Worm (Caenorhabditis elegans) whole organism, L4 larva: ENCODE results near the gene R04E5.8.

Source experiments
- ama-1 ChIP-seq: fragments of 150-350 bp; optimal IDR thresholded peaks from 2 replicates; lab custom pipeline; 2014; ENCODE audit warnings: inconsistent platforms, mixed read lengths
- dmd-6 ChIP-seq: fragments of 200-800 bp; sonication (Bioruptor generic); IDR thresholded peaks from 2 replicates; pipeline ENCODE4 v1.3.6; 2022; ENCODE audit warnings: missing genetic modification reagents, missing genetic modification characterization, missing compliant biosample characterization
- jun-1 ChIP-seq: fragments of 150-350 bp; optimal IDR thresholded peaks from 2 replicates; lab custom pipeline; 2014; ENCODE audit warnings: missing biosample characterization, missing genetic modification reagents, missing genetic modification characterization
- mep-1 ChIP-seq: fragments of 150-350 bp; sonication (generic microtip); optimal IDR thresholded peaks from 3 replicates; lab custom pipeline; 2014; ENCODE audit warnings: missing biosample characterization, missing genetic modification characterization
- nhr-102 ChIP-seq: sonication (generic microtip); optimal IDR thresholded peaks from 2 replicates; lab custom pipeline; 2016; ENCODE audit warnings: mild to moderate bottlenecking, missing genetic modification characterization, moderate library complexity, missing compliant biosample characterization
- unc-130 ChIP-seq: sonication (generic microtip); optimal IDR thresholded peaks from 2 replicates; lab custom pipeline; 2016; ENCODE audit warnings: missing genetic modification reagents, missing genetic modification characterization, missing compliant biosample characterization
- vab-7 ChIP-seq: fragments of 200-800 bp; sonication (Bioruptor generic); IDR thresholded peaks from 2 replicates; pipeline ENCODE4 v1.3.6; 2022; ENCODE audit warnings: missing genetic modification reagents, missing genetic modification characterization, missing compliant biosample characterization
- zag-1 ChIP-seq: fragments of 150-350 bp; optimal IDR thresholded peaks from 2 replicates; lab custom pipeline; 2014; ENCODE audit warnings: missing biosample characterization, missing genetic modification characterization

DNA sequence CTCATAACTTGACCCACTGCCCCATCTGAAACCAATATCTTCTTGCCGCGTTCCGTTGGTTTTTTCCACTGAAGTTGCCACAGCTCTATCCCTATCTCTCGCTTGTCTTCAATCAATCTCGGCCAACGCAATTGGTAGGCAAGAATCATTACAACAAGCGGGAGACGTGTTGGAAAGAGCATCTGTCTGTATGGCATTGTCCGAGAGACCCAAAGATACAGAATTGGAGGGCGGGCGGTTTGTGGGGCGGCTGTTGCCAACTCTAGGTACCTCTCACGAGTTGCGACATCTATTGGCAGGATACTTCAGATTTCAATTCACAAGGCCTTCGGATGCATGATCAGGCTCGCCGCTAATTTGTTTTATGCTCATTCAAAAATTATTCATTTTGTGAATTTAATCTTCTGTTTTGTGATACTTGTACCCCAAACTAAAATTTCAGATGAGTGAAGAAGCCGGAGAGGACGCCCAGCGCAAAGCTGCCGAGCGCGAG, 16.9 kb downstream of the R04E5.8 start, which contains the start of gene unc-27:
- TF ChIP-seq zag-1 (tag; lab: Kevin White, UChicago) (no peak), nhr-102 (tag; lab: Kevin White, UChicago) (no peak), mep-1 (tag; lab: Kevin White, UChicago) (no peak), dmd-6 (no peak), vab-7 (GFP tag; lab: Robert Waterston, UW) (no peak), ama-1 (lab: Kevin White, UChicago) (no peak), jun-1 (tag; lab: Kevin White, UChicago) (no peak), unc-130 (no peak)
